Worm (Caenorhabditis elegans): ENCODE measurements around the gene nhr-232.

DNA sequence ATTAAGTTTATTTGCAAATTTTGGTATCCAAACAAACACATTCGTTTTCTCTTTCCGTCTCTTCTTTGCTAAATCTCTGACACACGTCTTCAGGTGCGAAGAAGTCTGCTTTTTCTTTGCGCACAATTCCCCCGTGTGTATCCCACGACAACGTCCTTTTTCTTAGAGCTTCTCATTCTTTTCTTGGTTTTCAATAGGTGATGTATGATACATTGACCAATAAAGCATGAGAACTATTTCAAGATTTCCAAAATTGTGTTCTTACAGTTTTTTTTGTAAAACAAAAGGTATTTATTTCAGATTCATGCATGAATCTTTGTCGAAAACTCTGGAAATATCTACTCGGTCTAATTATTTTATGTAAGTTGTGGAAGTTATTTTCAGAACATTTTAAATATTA, 33.8 kb downstream of the nhr-232 start, which contains the start of gene B0024.15:
- no peak for TF ChIP-seq sea-2 (GFP tag; optimal IDR thresholded peaks at IDR 0.05)
- TF ChIP-seq ztf-11 (tag; optimal IDR thresholded peaks at IDR 0.05) = no peak
- TF ChIP-seq ceh-82 (tag; optimal IDR thresholded peaks at IDR 0.05) = no peak
- TF ChIP-seq lin-15B (tag; optimal IDR thresholded peaks at IDR 0.05) = no peak
- TF ChIP-seq nhr-67 (tag; optimal IDR thresholded peaks at IDR 0.05) = no peak
- no peak for TF ChIP-seq aly-2 (tag; optimal IDR thresholded peaks at IDR 0.05)
- no peak for TF ChIP-seq daf-12 (tag; optimal IDR thresholded peaks at IDR 0.05)
- no peak for TF ChIP-seq nhr-77 (tag; optimal IDR thresholded peaks at IDR 0.05)

All from whole organism, L3 larva.